Fruit fly (Drosophila melanogaster) whole organism, prepupa: ENCODE results near the gene Ppt1.

Experiments
- CG10669 ChIP-seq: fragments of 200-800 bp; sonication (Bioruptor generic); optimal IDR thresholded peaks from 3 replicates; lab custom pipeline; 2018; ENCODE audit warnings: missing biosample characterization, mild to moderate bottlenecking, missing genetic modification characterization, moderate library complexity
- CG11294 ChIP-seq: fragments of 200-800 bp; sonication (Bioruptor generic); IDR thresholded peaks from 2 replicates; pipeline ENCODE4 v1.3.6; 2022; ENCODE audit warnings: missing biosample characterization, missing genetic modification characterization
- CG11762 ChIP-seq: fragments of 200-800 bp; sonication (Bioruptor generic); optimal IDR thresholded peaks from 3 replicates; lab custom pipeline; 2016; ENCODE audit warnings: missing biosample characterization, missing genetic modification characterization; ENCODE audit not compliant: insufficient read depth
- CG15336 ChIP-seq: fragments of 200-800 bp; sonication (Bioruptor generic); IDR thresholded peaks from 2 replicates; pipeline ENCODE4 v1.3.6; 2022; ENCODE audit warnings: missing biosample characterization, missing genetic modification characterization
- CG1621 ChIP-seq: fragments of 200-800 bp; sonication (Bioruptor generic); optimal IDR thresholded peaks from 3 replicates; lab custom pipeline; 2018; ENCODE audit warnings: missing biosample characterization, mild to moderate bottlenecking, missing genetic modification characterization
- CG16779 ChIP-seq: fragments of 200-800 bp; sonication (Bioruptor generic); optimal IDR thresholded peaks from 3 replicates; lab custom pipeline; 2017; ENCODE audit warnings: missing biosample characterization, mild to moderate bottlenecking, missing genetic modification characterization
- CG3032 ChIP-seq: fragments of 200-800 bp; optimal IDR thresholded peaks from 2 replicates; lab custom pipeline; 2019; ENCODE audit warnings: missing biosample characterization, mild to moderate bottlenecking, missing genetic modification characterization, moderate library complexity
- CG31627 ChIP-seq: fragments of 200-800 bp; sonication (Bioruptor generic); optimal IDR thresholded peaks from 3 replicates; lab custom pipeline; 2016; ENCODE audit warnings: missing biosample characterization, missing genetic modification characterization
- CG32006 ChIP-seq: fragments of 200-800 bp; sonication (Bioruptor generic); optimal IDR thresholded peaks from 3 replicates; lab custom pipeline; 2017; ENCODE audit warnings: missing biosample characterization, mild to moderate bottlenecking, missing genetic modification characterization
- CG34406 ChIP-seq: fragments of 200-800 bp; sonication (Bioruptor generic); optimal IDR thresholded peaks from 3 replicates; lab custom pipeline; 2016; ENCODE audit warnings: missing biosample characterization, missing genetic modification characterization
- CG3919 ChIP-seq: fragments of 200-800 bp; sonication (Bioruptor generic); optimal IDR thresholded peaks from 3 replicates; lab custom pipeline; 2016; ENCODE audit warnings: missing biosample characterization, missing genetic modification characterization
- CG6276 ChIP-seq: fragments of 200-800 bp; sonication (Bioruptor generic); optimal IDR thresholded peaks from 2 replicates; lab custom pipeline; 2017; ENCODE audit warnings: missing biosample characterization, mild to moderate bottlenecking, missing genetic modification characterization
- CG6808 ChIP-seq: fragments of 200-800 bp; sonication (Bioruptor generic); optimal IDR thresholded peaks from 3 replicates; lab custom pipeline; 2017; ENCODE audit warnings: missing biosample characterization, missing genetic modification characterization, mild to moderate bottlenecking, moderate library complexity, missing genetic modification reagents
- CG6854 ChIP-seq: fragments of 200-800 bp; sonication (Bioruptor generic); optimal IDR thresholded peaks from 2 replicates; lab custom pipeline; 2017; ENCODE audit warnings: missing biosample characterization, mild to moderate bottlenecking, missing genetic modification characterization
- CG7368 ChIP-seq: fragments of 200-800 bp; sonication (Bioruptor generic); optimal IDR thresholded peaks from 3 replicates; lab custom pipeline; 2016; ENCODE audit warnings: missing biosample characterization, missing genetic modification characterization
- CG8632 ChIP-seq: fragments of 200-800 bp; sonication (Bioruptor generic); optimal IDR thresholded peaks from 3 replicates; lab custom pipeline; 2016; ENCODE audit warnings: missing biosample characterization, missing genetic modification characterization
- Eip75B ChIP-seq: fragments of 200-800 bp; sonication (Bioruptor generic); optimal IDR thresholded peaks from 3 replicates; lab custom pipeline; 2016; ENCODE audit warnings: missing biosample characterization, missing genetic modification characterization
- Ets21C ChIP-seq: fragments of 200-800 bp; sonication (Bioruptor generic); optimal IDR thresholded peaks from 3 replicates; lab custom pipeline; 2016; ENCODE audit warnings: missing biosample characterization, missing genetic modification characterization
- Gug ChIP-seq: fragments of 200-800 bp; sonication (Bioruptor generic); IDR thresholded peaks from 2 replicates; pipeline ENCODE4 v1.3.6; 2022; ENCODE audit warnings: missing biosample characterization, missing genetic modification characterization
- Hr4 ChIP-seq: fragments of 200-800 bp; sonication (Bioruptor generic); optimal IDR thresholded peaks from 3 replicates; lab custom pipeline; 2016; ENCODE audit warnings: missing biosample characterization, missing genetic modification characterization
- Sox102F ChIP-seq: fragments of 200-800 bp; sonication (Bioruptor generic); optimal IDR thresholded peaks from 2 replicates; lab custom pipeline; 2016; ENCODE audit warnings: missing biosample characterization, mild to moderate bottlenecking, missing genetic modification characterization
- Sox14 ChIP-seq: fragments of 200-800 bp; sonication (Bioruptor generic); optimal IDR thresholded peaks from 3 replicates; lab custom pipeline; 2016; ENCODE audit warnings: missing biosample characterization, missing genetic modification characterization
- Sox15 ChIP-seq: fragments of 200-800 bp; sonication (Bioruptor generic); optimal IDR thresholded peaks from 3 replicates; lab custom pipeline; 2016; ENCODE audit warnings: missing biosample characterization, missing genetic modification characterization
- achi ChIP-seq: fragments of 200-800 bp; sonication (Bioruptor generic); optimal IDR thresholded peaks from 3 replicates; lab custom pipeline; 2016; ENCODE audit warnings: missing biosample characterization, missing genetic modification characterization
- acj6 ChIP-seq: fragments of 200-800 bp; sonication (Bioruptor generic); optimal IDR thresholded peaks from 3 replicates; lab custom pipeline; 2016; ENCODE audit warnings: missing biosample characterization, missing genetic modification characterization
- cyc ChIP-seq: fragments of 200-800 bp; sonication (Bioruptor generic); optimal IDR thresholded peaks from 3 replicates; lab custom pipeline; 2016; ENCODE audit warnings: missing biosample characterization, missing genetic modification characterization
- dsx ChIP-seq: fragments of 200-800 bp; optimal IDR thresholded peaks from 3 replicates; lab custom pipeline; 2019; ENCODE audit warnings: missing biosample characterization, mild to moderate bottlenecking, missing genetic modification characterization, moderate library complexity; ENCODE audit not compliant: poor library complexity, severe bottlenecking
- esn ChIP-seq: fragments of 200-800 bp; sonication (Bioruptor generic); optimal IDR thresholded peaks from 2 replicates; lab custom pipeline; 2016; ENCODE audit warnings: missing biosample characterization, mild to moderate bottlenecking, missing genetic modification characterization, moderate library complexity
- fd85E ChIP-seq: fragments of 200-800 bp; sonication (Bioruptor generic); optimal IDR thresholded peaks from 3 replicates; lab custom pipeline; 2016; ENCODE audit warnings: missing biosample characterization, missing genetic modification characterization
- fkh ChIP-seq: fragments of 200-800 bp; sonication (Bioruptor generic); optimal IDR thresholded peaks from 3 replicates; lab custom pipeline; 2017; ENCODE audit warnings: missing biosample characterization, mild to moderate bottlenecking, missing genetic modification characterization, moderate library complexity
- net ChIP-seq: fragments of 200-800 bp; sonication (Bioruptor generic); optimal IDR thresholded peaks from 3 replicates; lab custom pipeline; 2016; ENCODE audit warnings: missing biosample characterization, missing genetic modification characterization
- pdm3 ChIP-seq: fragments of 200-800 bp; sonication (Bioruptor generic); optimal IDR thresholded peaks from 3 replicates; lab custom pipeline; 2016; ENCODE audit warnings: missing biosample characterization, missing genetic modification characterization
- salr ChIP-seq, 2 experiments: fragments of 200-800 bp; sonication (Bioruptor generic); optimal IDR thresholded peaks; 3 replicates each; lab custom pipeline; 2016 to 2018; ENCODE audit warnings: missing biosample characterization in 2 of 2, missing genetic modification characterization in 2 of 2, mild to moderate bottlenecking in 1 of 2
- ss ChIP-seq, 2 experiments: fragments of 200-800 bp; sonication (Bioruptor generic); optimal IDR thresholded peaks; 2 replicates in 1 of 2; 3 replicates in 1 of 2; lab custom pipeline; 2017 to 2018; ENCODE audit warnings: mild to moderate bottlenecking in 2 of 2, missing biosample characterization in 2 of 2, missing genetic modification characterization in 2 of 2, moderate library complexity in 1 of 2
- svp ChIP-seq: fragments of 200-800 bp; sonication (Bioruptor generic); peaks from one replicate; lab custom pipeline; 2016; ENCODE audit warnings: missing biosample characterization, missing genetic modification characterization
- topi ChIP-seq: fragments of 200-800 bp; sonication (Bioruptor generic); optimal IDR thresholded peaks from 3 replicates; lab custom pipeline; 2016; ENCODE audit warnings: missing biosample characterization, missing genetic modification characterization

Ppt1 gene

dm6 chrX:8709234-8709843, 19.3 kb upstream of the Ppt1 start, which contains the start of gene Hexo2 (continued):
- TF ChIP-seq achi (GFP tag; lab: Kevin White, UChicago) = peak; percentile 97
- peak; percentile 98 for TF ChIP-seq net (GFP tag; lab: Kevin White, UChicago)
- TF ChIP-seq Sox15 (GFP tag; lab: Kevin White, UChicago) = peak; percentile 98
- peak; percentile 95 for TF ChIP-seq CG10669 (GFP tag; lab: Kevin White, UChicago)
- peak; percentile 94 for TF ChIP-seq CG3032 (tag; lab: Kevin White, UChicago)
- peak; percentile 99 for TF ChIP-seq CG31627 (GFP tag; lab: Kevin White, UChicago)
- peak; percentile 97 for TF ChIP-seq CG6276 (GFP tag; lab: Kevin White, UChicago)
- peak; percentile 99 for TF ChIP-seq pdm3 (GFP tag; lab: Kevin White, UChicago)
- TF ChIP-seq cyc (GFP tag; lab: Kevin White, UChicago) = peak; percentile 99
- peak; percentile 95 for TF ChIP-seq CG6854
- TF ChIP-seq salr (GFP tag; optimal IDR thresholded peaks at IDR 0.05; lab: Kevin White, UChicago) = peak; percentile 94 to 96
- peak; percentile 99 for TF ChIP-seq CG7368 (GFP tag; lab: Kevin White, UChicago)
- TF ChIP-seq fkh = no peak
- peak; percentile 90 for TF ChIP-seq dsx
- peak; percentile 98 for TF ChIP-seq Eip75B
- TF ChIP-seq svp (GFP tag; lab: Kevin White, UChicago) = peak; percentile 99
- TF ChIP-seq ss (GFP tag; optimal IDR thresholded peaks at IDR 0.05; lab: Kevin White, UChicago) = peak; percentile 86 to 90
- peak; percentile 99 for TF ChIP-seq CG3919 (GFP tag; lab: Kevin White, UChicago)
- TF ChIP-seq esn (GFP tag; lab: Kevin White, UChicago) = peak; percentile 99
- peak; percentile 86 for TF ChIP-seq CG6808 (GFP tag; lab: Kevin White, UChicago)
- TF ChIP-seq acj6 = peak; percentile 99
- peak; percentile 98 for TF ChIP-seq Sox14
- peak; percentile 98 for TF ChIP-seq Gug
- TF ChIP-seq Hr4 (GFP tag; lab: Kevin White, UChicago) = peak; percentile 99
- TF ChIP-seq fd85E (GFP tag; lab: Kevin White, UChicago) = peak; percentile 95
- TF ChIP-seq, all 60 proteins: peak for 59

dm6 chrX:8696106-8696595, 6.1 kb upstream of the Ppt1 start:
- TF ChIP-seq fkh (peak; percentile 8), CG1621 (tag; lab: Kevin White, UChicago) (no peak)

- no peak for TF ChIP-seq Sox102F (GFP tag; lab: Kevin White, UChicago)
- TF ChIP-seq CG6854 = no peak
- no peak for TF ChIP-seq CG16779 (tag; lab: Kevin White, UChicago)
- no peak for TF ChIP-seq cyc (GFP tag; lab: Kevin White, UChicago)
- no peak for TF ChIP-seq fd85E (GFP tag; lab: Kevin White, UChicago)
- no peak for TF ChIP-seq Sox14
- no peak for TF ChIP-seq Ets21C
- TF ChIP-seq salr (GFP tag; optimal IDR thresholded peaks at IDR 0.05; lab: Kevin White, UChicago) = no peak
- no peak for TF ChIP-seq Sox15 (GFP tag; lab: Kevin White, UChicago)
- no peak for TF ChIP-seq CG8632 (GFP tag; lab: Kevin White, UChicago)
- TF ChIP-seq CG11294 (GFP tag; lab: Robert Waterston, UW) = no peak
- TF ChIP-seq topi (GFP tag; lab: Kevin White, UChicago) = no peak
- no peak for TF ChIP-seq CG15336 (GFP tag; lab: Robert Waterston, UW)
- TF ChIP-seq CG11762 = no peak
- TF ChIP-seq CG32006 (GFP tag; lab: Kevin White, UChicago) = no peak
- no peak for TF ChIP-seq CG34406 (GFP tag; lab: Kevin White, UChicago)
- no peak for TF ChIP-seq dsx
Observed at dm6 chrX:8694823-8695492, 4.9 kb upstream of the Ppt1 start.
